Fruit fly (Drosophila melanogaster): ENCODE measurements around the gene CG3847.
A peak's percentile ranks its signal among the peaks of the same experiment; 100 is the strongest.

Gene CG3847

dm6 chrX:6310408-6310807, 36.5 kb upstream of the CG3847 start (continued):
- TF ChIP-seq BEAF-32 (GFP tag; optimal IDR thresholded peaks at IDR 0.05) (no peak), CG8359 (GFP tag; optimal IDR thresholded peaks at IDR 0.05; ENCODE audit: borderline replicate concordance) (no peak), Usf (GFP tag; optimal IDR thresholded peaks at IDR 0.05) (no peak), Oaz (GFP tag; IDR thresholded peaks at IDR 0.05) (no peak), Taf1 (GFP tag; IDR thresholded peaks at IDR 0.05) (no peak), z (GFP tag; IDR thresholded peaks at IDR 0.05) (no peak), CG34376 (GFP tag; optimal IDR thresholded peaks at IDR 0.05) (no peak), Ets65A (GFP tag) (peak; percentile 94), sc (optimal IDR thresholded peaks at IDR 0.05) (no peak), sc (GFP tag; optimal IDR thresholded peaks at IDR 0.05) (no peak), CG13624 (GFP tag; optimal IDR thresholded peaks at IDR 0.05) (no peak), shn (GFP tag; optimal IDR thresholded peaks at IDR 0.05) (no peak), bowl (GFP tag; IDR thresholded peaks at IDR 0.05) (no peak), gfzf (GFP tag; optimal IDR thresholded peaks at IDR 0.05) (no peak), Adf1 (GFP tag; IDR thresholded peaks at IDR 0.05) (no peak), sisA (GFP tag; IDR thresholded peaks at IDR 0.05) (peak; percentile 48), zen (tag; optimal IDR thresholded peaks at IDR 0.05) (no peak), NFAT (GFP tag; IDR thresholded peaks at IDR 0.05) (no peak), CG31388 (GFP tag; optimal IDR thresholded peaks at IDR 0.05) (no peak), nom (GFP tag; optimal IDR thresholded peaks at IDR 0.05) (no peak), CG6791 (GFP tag; IDR thresholded peaks at IDR 0.05; ENCODE audit: partially characterized antibody) (no peak), NfI (GFP tag; optimal IDR thresholded peaks at IDR 0.05) (no peak), CG14667 (GFP tag; IDR thresholded peaks at IDR 0.05) (no peak), Dip3 (GFP tag; optimal IDR thresholded peaks at IDR 0.05) (no peak), Bdp1 (GFP tag; optimal IDR thresholded peaks at IDR 0.05) (no peak), CG6813 (GFP tag; optimal IDR thresholded peaks at IDR 0.05) (no peak), slbo (GFP tag; IDR thresholded peaks at IDR 0.05) (peak; percentile 40), run (tag; optimal IDR thresholded peaks at IDR 0.05) (no peak), CHES-1-like (GFP tag; optimal IDR thresholded peaks at IDR 0.05) (no peak), CG1647 (GFP tag; optimal IDR thresholded peaks at IDR 0.05) (no peak), Fer3 (tag; optimal IDR thresholded peaks at IDR 0.05) (peak; percentile 11), CG17568 (GFP tag; optimal IDR thresholded peaks at IDR 0.05) (no peak), Med (GFP tag) (peak; percentile 82), cg (GFP tag; optimal IDR thresholded peaks at IDR 0.05) (no peak), abd-A (tag; optimal IDR thresholded peaks at IDR 0.05) (no peak), CG15073 (GFP tag; optimal IDR thresholded peaks at IDR 0.05) (no peak), CG4360 (GFP tag; IDR thresholded peaks at IDR 0.05) (no peak), lov (optimal IDR thresholded peaks at IDR 0.05) (no peak), lov (GFP tag; IDR thresholded peaks at IDR 0.05) (no peak), Dad (GFP tag; optimal IDR thresholded peaks at IDR 0.05) (no peak), btn (GFP tag; optimal IDR thresholded peaks at IDR 0.05) (no peak), org-1 (GFP tag; optimal IDR thresholded peaks at IDR 0.05) (no peak), unc-4 (GFP tag; IDR thresholded peaks at IDR 0.05; ENCODE audit: partially characterized antibody) (no peak), Ravus (GFP tag; IDR thresholded peaks at IDR 0.05) (no peak), chm (GFP tag; IDR thresholded peaks at IDR 0.05) (no peak), Hr3 (GFP tag; optimal IDR thresholded peaks at IDR 0.05) (no peak), HLHmδ (GFP tag; optimal IDR thresholded peaks at IDR 0.05) (no peak), CG3407 (GFP tag; optimal IDR thresholded peaks at IDR 0.05) (no peak), dimm (GFP tag; IDR thresholded peaks at IDR 0.05) (no peak), ftz-f1 (GFP tag; optimal IDR thresholded peaks at IDR 0.05) (no peak), CG1233 (GFP tag; optimal IDR thresholded peaks at IDR 0.05) (no peak), dpn (GFP tag; optimal IDR thresholded peaks at IDR 0.05) (no peak), disco-r (GFP tag; optimal IDR thresholded peaks at IDR 0.05) (no peak)
